Worm (Caenorhabditis elegans): ENCODE data around the gene C44H9.4.

DNA sequence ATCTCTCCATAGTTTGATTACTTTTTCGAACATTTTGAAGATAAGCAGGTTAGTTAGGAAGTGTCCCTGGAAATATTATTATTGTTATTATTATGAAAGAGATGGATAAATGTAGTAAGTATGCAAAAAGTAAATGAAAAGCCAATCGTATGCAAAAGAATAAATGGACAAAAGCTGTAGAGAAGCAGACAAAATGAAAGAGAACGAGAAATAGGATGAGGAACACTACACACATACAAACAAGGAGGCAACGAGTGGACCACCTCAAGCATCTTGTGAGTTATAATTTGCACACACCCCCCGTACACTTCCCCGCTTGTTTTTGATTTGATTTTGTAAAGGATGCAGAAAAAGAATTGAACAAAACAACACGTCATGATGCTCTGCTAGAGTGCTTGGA, 24.4 kb upstream of the C44H9.4 start, which contains the start of gene ZC443.2:
- no peak for TF ChIP-seq W03F9.2 (tag; optimal IDR thresholded peaks at IDR 0.05)
- no peak for TF ChIP-seq him-1 (tag; optimal IDR thresholded peaks at IDR 0.05)
- TF ChIP-seq dao-5 (tag; optimal IDR thresholded peaks at IDR 0.05): no peak
